Fruit fly (Drosophila melanogaster) whole organism, embryonic: ENCODE measurements around the gene ebo.

ENCODE experiments used
- ATbp ChIP-seq: fragments of 200-800 bp; sonication (Bioruptor generic); optimal IDR thresholded peaks from 2 replicates; lab custom pipeline; 2017; ENCODE audit warnings: missing biosample characterization, mild to moderate bottlenecking, missing genetic modification characterization, missing genetic modification reagents
- Antp ChIP-seq: fragments of 200-800 bp; sonication (Bioruptor generic); optimal IDR thresholded peaks from 3 replicates; lab custom pipeline; 2016; ENCODE audit warnings: missing biosample characterization, missing genetic modification characterization
- CG1024 ChIP-seq: fragments of 200-800 bp; sonication (Bioruptor generic); IDR thresholded peaks from 2 replicates; pipeline ENCODE4 v1.3.6; 2022; ENCODE audit warnings: missing biosample characterization, missing genetic modification characterization
- CG11456 ChIP-seq: fragments of 200-800 bp; sonication (Bioruptor generic); IDR thresholded peaks from 3 replicates; pipeline ENCODE4 v1.3.6; 2022; ENCODE audit warnings: missing biosample characterization, missing genetic modification characterization
- CG13894 ChIP-seq: fragments of 200-800 bp; sonication (Bioruptor generic); optimal IDR thresholded peaks from 3 replicates; lab custom pipeline; 2018; ENCODE audit warnings: missing biosample characterization, mild to moderate bottlenecking, missing genetic modification characterization, moderate library complexity
- CG14441 ChIP-seq: fragments of 200-800 bp; sonication (Bioruptor generic); IDR thresholded peaks from 2 replicates; pipeline ENCODE4 v1.3.6; 2022; ENCODE audit warnings: missing biosample characterization, missing genetic modification characterization
- CG14710 ChIP-seq: fragments of 200-800 bp; sonication (Bioruptor generic); optimal IDR thresholded peaks from 3 replicates; lab custom pipeline; 2019; ENCODE audit warnings: missing biosample characterization, mild to moderate bottlenecking, missing genetic modification characterization, moderate library complexity
- CG1529 ChIP-seq: fragments of 200-800 bp; sonication (Bioruptor generic); optimal IDR thresholded peaks from 3 replicates; lab custom pipeline; 2018; ENCODE audit warnings: missing biosample characterization, missing genetic modification characterization
- CG15514 ChIP-seq: fragments of 200-800 bp; sonication (Bioruptor generic); optimal IDR thresholded peaks from 3 replicates; lab custom pipeline; 2017; ENCODE audit warnings: missing biosample characterization, missing genetic modification characterization, mild to moderate bottlenecking, moderate library complexity, missing genetic modification reagents
- CG18011 ChIP-seq: fragments of 200-800 bp; sonication (Bioruptor generic); optimal IDR thresholded peaks from 2 replicates; lab custom pipeline; 2017; ENCODE audit warnings: missing biosample characterization, missing genetic modification characterization, mild to moderate bottlenecking, moderate library complexity, missing genotype
- CG18599 ChIP-seq: fragments of 200-800 bp; sonication (Bioruptor generic); optimal IDR thresholded peaks from 3 replicates; lab custom pipeline; 2017; ENCODE audit warnings: missing biosample characterization, missing genetic modification characterization, mild to moderate bottlenecking, moderate library complexity, missing genetic modification reagents
- CG2116 ChIP-seq: fragments of 200-800 bp; sonication (Bioruptor generic); optimal IDR thresholded peaks from 3 replicates; lab custom pipeline; 2018; ENCODE audit warnings: missing biosample characterization, mild to moderate bottlenecking, missing genetic modification characterization
- CG2202 ChIP-seq: fragments of 200-800 bp; sonication (Bioruptor generic); optimal IDR thresholded peaks from 2 replicates; lab custom pipeline; 2018; ENCODE audit warnings: missing biosample characterization, mild to moderate bottlenecking, missing genetic modification characterization
- CG30020 ChIP-seq: fragments of 200-800 bp; optimal IDR thresholded peaks from 2 replicates; lab custom pipeline; 2019; ENCODE audit warnings: missing biosample characterization, mild to moderate bottlenecking, missing genetic modification characterization, moderate library complexity
- CG31365 ChIP-seq: fragments of 200-800 bp; sonication (Bioruptor generic); optimal IDR thresholded peaks from 2 replicates; lab custom pipeline; 2018; ENCODE audit warnings: missing biosample characterization, mild to moderate bottlenecking, missing genetic modification characterization
- CG31441 ChIP-seq: fragments of 200-800 bp; sonication (Bioruptor generic); IDR thresholded peaks from 2 replicates; pipeline ENCODE4 v1.3.6; 2022; ENCODE audit warnings: missing biosample characterization, missing genetic modification characterization
- CG32772 ChIP-seq: fragments of 200-800 bp; sonication (Bioruptor generic); IDR thresholded peaks from 2 replicates; pipeline ENCODE4 v1.3.6; 2022; ENCODE audit warnings: missing biosample characterization, missing genetic modification characterization
- CG34224 ChIP-seq: fragments of 200-800 bp; sonication (Bioruptor generic); IDR thresholded peaks from 3 replicates; pipeline ENCODE4 v1.3.6; 2022; ENCODE audit warnings: missing biosample characterization, missing genetic modification characterization; ENCODE audit not compliant: partially characterized antibody
- CG34376 ChIP-seq: fragments of 200-800 bp; sonication (Bioruptor generic); optimal IDR thresholded peaks from 2 replicates; lab custom pipeline; 2018; ENCODE audit warnings: missing biosample characterization, mild to moderate bottlenecking, missing genetic modification characterization
- CG4404 ChIP-seq: fragments of 200-800 bp; sonication (Bioruptor generic); IDR thresholded peaks from 2 replicates; pipeline ENCODE4 v1.3.6; 2022; ENCODE audit warnings: missing biosample characterization, missing genetic modification characterization
- CG4820 ChIP-seq: fragments of 200-800 bp; sonication (Bioruptor generic); optimal IDR thresholded peaks from 3 replicates; lab custom pipeline; 2016; ENCODE audit warnings: missing biosample characterization, missing genetic modification characterization
- CG5245 ChIP-seq: fragments of 200-800 bp; sonication (Bioruptor generic); optimal IDR thresholded peaks from 3 replicates; lab custom pipeline; 2016; ENCODE audit warnings: missing biosample characterization, missing genetic modification characterization
- CG6175 ChIP-seq: fragments of 200-800 bp; sonication (Bioruptor generic); IDR thresholded peaks from 3 replicates; pipeline ENCODE4 v1.3.6; 2022; ENCODE audit warnings: missing biosample characterization, missing genetic modification characterization
- CG6683 ChIP-seq: fragments of 200-800 bp; sonication (Bioruptor generic); optimal IDR thresholded peaks from 2 replicates; lab custom pipeline; 2017; ENCODE audit warnings: missing biosample characterization, mild to moderate bottlenecking, missing genetic modification characterization, missing genetic modification reagents
- CG7786 ChIP-seq: fragments of 200-800 bp; sonication (Bioruptor generic); optimal IDR thresholded peaks from 2 replicates; lab custom pipeline; 2016; ENCODE audit warnings: missing biosample characterization, missing genetic modification characterization
- CG7839 ChIP-seq: fragments of 200-800 bp; sonication (Bioruptor generic); optimal IDR thresholded peaks from 3 replicates; lab custom pipeline; 2018; ENCODE audit warnings: missing biosample characterization, mild to moderate bottlenecking, missing genetic modification characterization, moderate library complexity
- CG7928 ChIP-seq: fragments of 200-800 bp; sonication (Bioruptor generic); optimal IDR thresholded peaks from 2 replicates; lab custom pipeline; 2017; ENCODE audit warnings: missing biosample characterization, mild to moderate bottlenecking, missing genetic modification characterization
- CG8388 ChIP-seq: fragments of 200-800 bp; sonication (Bioruptor generic); optimal IDR thresholded peaks from 2 replicates; lab custom pipeline; 2019; ENCODE audit warnings: missing biosample characterization, mild to moderate bottlenecking, missing genetic modification characterization, moderate library complexity
- CG8765 ChIP-seq: fragments of 200-800 bp; sonication (Bioruptor generic); IDR thresholded peaks from 2 replicates; pipeline ENCODE4 v1.3.6; 2022; ENCODE audit warnings: missing biosample characterization, missing genetic modification characterization
- Dad ChIP-seq: fragments of 200-800 bp; sonication (Bioruptor generic); optimal IDR thresholded peaks from 3 replicates; lab custom pipeline; 2016; ENCODE audit warnings: missing biosample characterization, missing genetic modification characterization
- Fer3 ChIP-seq: fragments of 200-800 bp; sonication (Bioruptor generic); optimal IDR thresholded peaks from 2 replicates; lab custom pipeline; 2018; ENCODE audit warnings: missing biosample characterization, mild to moderate bottlenecking, missing genetic modification characterization, moderate library complexity
- HmgD ChIP-seq: fragments of 200-800 bp; sonication (Bioruptor generic); optimal IDR thresholded peaks from 3 replicates; lab custom pipeline; 2016; ENCODE audit warnings: missing biosample characterization, missing genetic modification characterization
- Hmx ChIP-seq: fragments of 200-800 bp; sonication (Bioruptor generic); optimal IDR thresholded peaks from 2 replicates; lab custom pipeline; 2016; ENCODE audit warnings: missing biosample characterization, missing genetic modification characterization
- Jarid2 ChIP-seq: fragments of 200-800 bp; sonication (Bioruptor generic); optimal IDR thresholded peaks from 3 replicates; lab custom pipeline; 2017; ENCODE audit warnings: mild to moderate bottlenecking, missing biosample characterization, missing genetic modification reagents, missing genetic modification characterization
- esg ChIP-seq: fragments of 200-800 bp; sonication (Bioruptor generic); conservative IDR thresholded peaks from 2 replicates; pipeline ENCODE4 v1.3.6; 2022; ENCODE audit warnings: missing biosample characterization, missing genetic modification characterization
- gcm2 ChIP-seq: fragments of 200-800 bp; sonication (Bioruptor generic); optimal IDR thresholded peaks from 2 replicates; lab custom pipeline; 2016; ENCODE audit warnings: missing biosample characterization, missing genetic modification characterization
- gro ChIP-seq: fragments of 200-800 bp; sonication (Bioruptor generic); optimal IDR thresholded peaks from 2 replicates; lab custom pipeline; 2016; ENCODE audit warnings: missing biosample characterization, missing genetic modification characterization
- gsb-n ChIP-seq: fragments of 200-800 bp; sonication (Bioruptor generic); optimal IDR thresholded peaks from 3 replicates; lab custom pipeline; 2018; ENCODE audit warnings: missing biosample characterization, mild to moderate bottlenecking, missing genetic modification characterization
- kay ChIP-seq: fragments of 200-800 bp; sonication (Bioruptor generic); optimal IDR thresholded peaks from 2 replicates; lab custom pipeline; 2016; ENCODE audit warnings: missing biosample characterization, missing genetic modification characterization
- lola ChIP-seq, 3 experiments: fragments of >200 bp in 2 of 3; fragments of 200-800 bp in 1 of 3; sonication (Bioruptor generic) in 1 of 3; optimal IDR thresholded peaks; 2 replicates each; lab custom pipeline; 2017 to 2019; ENCODE audit warnings: missing biosample characterization in 3 of 3, missing genetic modification characterization in 3 of 3, mild to moderate bottlenecking in 1 of 3, moderate library complexity in 1 of 3
- luna ChIP-seq: fragments of 200-800 bp; sonication (Bioruptor generic); optimal IDR thresholded peaks from 2 replicates; lab custom pipeline; 2016; ENCODE audit warnings: missing biosample characterization, missing genetic modification characterization
- maf-S ChIP-seq: fragments of 200-800 bp; sonication (Bioruptor generic); optimal IDR thresholded peaks from 2 replicates; lab custom pipeline; 2016; ENCODE audit warnings: missing biosample characterization, missing genetic modification characterization
- oc ChIP-seq: fragments of 200-800 bp; sonication (Bioruptor generic); optimal IDR thresholded peaks from 2 replicates; lab custom pipeline; 2018; ENCODE audit warnings: missing biosample characterization, mild to moderate bottlenecking, missing genetic modification characterization, moderate library complexity
- p53 ChIP-seq: fragments of 200-800 bp; sonication (Bioruptor generic); optimal IDR thresholded peaks from 2 replicates; lab custom pipeline; 2016; ENCODE audit warnings: missing biosample characterization, missing genetic modification characterization
- peb ChIP-seq: fragments of 200-800 bp; sonication (Bioruptor generic); IDR thresholded peaks from 2 replicates; pipeline ENCODE4 v1.3.6; 2022; ENCODE audit warnings: missing biosample characterization, missing genetic modification characterization
- pita ChIP-seq: fragments of 200-800 bp; sonication (Bioruptor generic); optimal IDR thresholded peaks from 2 replicates; lab custom pipeline; 2017; ENCODE audit warnings: missing biosample characterization, mild to moderate bottlenecking, missing genetic modification characterization
- prd ChIP-seq, 3 experiments: fragments of >200 bp in 2 of 3; fragments of 200-800 bp in 1 of 3; sonication (Bioruptor generic) in 1 of 3; optimal IDR thresholded peaks in 2 of 3; IDR thresholded peaks in 1 of 3; 2 replicates in 2 of 3; 3 replicates in 1 of 3; pipeline versions ENCODE4 v1.3.6 to Lab custom; 2017 to 2022; ENCODE audit warnings: missing biosample characterization in 1 of 3, missing genetic modification characterization in 1 of 3
- salm ChIP-seq: fragments of 200-800 bp; sonication (Bioruptor generic); optimal IDR thresholded peaks from 2 replicates; lab custom pipeline; 2018; ENCODE audit warnings: missing biosample characterization, mild to moderate bottlenecking, missing genetic modification characterization

The ebo gene

dm6 chrX:522357-523043 lies 46.1 kb upstream of the ebo start (continued):
- TF ChIP-seq Antp (GFP tag; lab: Kevin White, UChicago) (peak; percentile 94), CG34376 (GFP tag; lab: Kevin White, UChicago) (peak; percentile 86), CG8388 (GFP tag; lab: Kevin White, UChicago) (peak; percentile 41), CG18011 (peak; percentile 61), ATbp (GFP tag; lab: Kevin White, UChicago) (peak; percentile 76), CG5245 (GFP tag; lab: Kevin White, UChicago) (peak; percentile 84), CG1529 (peak; percentile 30), HmgD (peak; percentile 87), salm (tag; lab: Kevin White, UChicago) (no peak), CG2116 (GFP tag; lab: Kevin White, UChicago) (no peak), prd (optimal IDR thresholded peaks at IDR 0.05; lab: Kevin White, UChicago) (no peak), prd (GFP tag; IDR thresholded peaks at IDR 0.05; lab: Robert Waterston, UW) (peak; percentile 88), kay (GFP tag; lab: Kevin White, UChicago) (peak; percentile 66), gsb-n (tag; lab: Kevin White, UChicago) (peak; percentile 32), Jarid2 (GFP tag; lab: Kevin White, UChicago) (peak; percentile 14), luna (peak; percentile 70), gcm2 (GFP tag; lab: Kevin White, UChicago) (peak; percentile 90), CG34224 (GFP tag; lab: Robert Waterston, UW) (no peak), CG6175 (peak; percentile 90), CG4820 (GFP tag; lab: Kevin White, UChicago) (peak; percentile 52), CG14441 (GFP tag; lab: Robert Waterston, UW) (peak; percentile 88), CG15514 (GFP tag; lab: Kevin White, UChicago) (peak; percentile 84), CG31365 (tag; lab: Kevin White, UChicago) (peak; percentile 67), CG30020 (tag; lab: Kevin White, UChicago) (no peak), CG8765 (GFP tag; lab: Robert Waterston, UW) (peak; percentile 63; the same call in 1 of the 2 replicates), Fer3 (tag; lab: Kevin White, UChicago) (peak; percentile 86), CG13894 (tag; lab: Kevin White, UChicago) (peak; percentile 90), CG4404 (GFP tag; lab: Robert Waterston, UW) (peak; percentile 55; the same call in 1 of the 2 replicates), peb (GFP tag; lab: Robert Waterston, UW) (peak; percentile 72), CG2202 (tag; lab: Kevin White, UChicago) (peak; percentile 53), esg (GFP tag; lab: Robert Waterston, UW) (0 out of 2 replicates have a peak, but pooled peaks have one; percentile 36), CG18599 (GFP tag; lab: Kevin White, UChicago) (peak; percentile 94), Dad (GFP tag; lab: Kevin White, UChicago) (peak; percentile 80), gro (peak; percentile 93), Hmx (peak; percentile 29), CG11456 (GFP tag; lab: Robert Waterston, UW) (peak; percentile 97), CG7839 (tag; lab: Kevin White, UChicago) (peak; percentile 73), CG6683 (GFP tag; lab: Kevin White, UChicago) (peak; percentile 55), p53 (GFP tag; lab: Kevin White, UChicago) (peak; percentile 81), CG31441 (GFP tag; lab: Robert Waterston, UW) (peak; percentile 30; the same call in 1 of the 2 replicates), lola (GFP tag; optimal IDR thresholded peaks at IDR 0.05; lab: Kevin White, UChicago) (peak in 1 of 3 experiments; percentile 4), CG1024 (GFP tag; lab: Robert Waterston, UW) (peak; percentile 68), pita (GFP tag; lab: Kevin White, UChicago) (no peak), oc (tag; lab: Kevin White, UChicago) (peak; percentile 69), CG14710 (no peak), CG7786 (peak; percentile 92), maf-S (GFP tag; lab: Kevin White, UChicago) (peak; percentile 83), CG7928 (no peak), CG32772 (peak; percentile 71)
